Worm (Caenorhabditis elegans) whole organism, L4/young adult: Measurements from ENCODE around the gene fbxa-211.

Experiments
- W03F9.2 ChIP-seq: fragments of 150-350 bp; optimal IDR thresholded peaks from 2 replicates; lab custom pipeline; 2014; ENCODE audit warnings: missing biosample characterization, missing genetic modification characterization
- dao-5 ChIP-seq: sonication (generic microtip); optimal IDR thresholded peaks from 2 replicates; lab custom pipeline; 2016; ENCODE audit warnings: missing genotype, missing genetic modification characterization, moderate library complexity, missing compliant biosample characterization
- him-1 ChIP-seq: sonication (generic microtip); optimal IDR thresholded peaks from 2 replicates; lab custom pipeline; 2016; ENCODE audit warnings: missing genotype, missing genetic modification reagents, missing genetic modification characterization, missing compliant biosample characterization

Gene fbxa-211

ce11 chrV:18127192-18127591 is at the start of gene fbxa-211:
Gene fbxa-211, plus strand, starts transcription at chrV:18127519.
- TF ChIP-seq him-1 (tag; lab: Kevin White, UChicago) = no peak
- no peak for TF ChIP-seq dao-5 (tag; lab: Kevin White, UChicago)
- TF ChIP-seq W03F9.2 (tag; lab: Kevin White, UChicago) = no peak

DNA sequence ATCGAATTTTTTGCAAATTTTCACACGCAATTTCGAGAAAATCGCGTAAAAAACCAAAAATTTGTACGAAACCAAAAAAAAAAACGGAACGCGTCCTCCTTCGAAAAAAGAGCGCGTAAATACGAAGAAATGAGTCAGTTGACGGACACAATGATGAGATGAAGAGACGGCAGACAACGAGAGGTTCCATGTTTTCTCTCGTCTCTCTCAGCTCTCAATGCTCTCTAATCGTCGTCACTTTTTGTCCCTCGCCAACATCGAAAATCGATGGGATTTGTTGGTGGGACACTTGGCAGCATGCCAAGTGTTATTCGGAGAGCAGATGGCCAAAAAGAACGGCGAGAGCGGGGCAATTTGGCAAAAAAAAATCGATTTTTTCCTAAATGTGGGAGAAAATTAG is 48.2 kb upstream of the fbxa-211 start:
- TF ChIP-seq W03F9.2 (tag; lab: Kevin White, UChicago) (peak; percentile 6), dao-5 (tag; lab: Kevin White, UChicago) (no peak), him-1 (tag; lab: Kevin White, UChicago) (peak; percentile 2)

DNA sequence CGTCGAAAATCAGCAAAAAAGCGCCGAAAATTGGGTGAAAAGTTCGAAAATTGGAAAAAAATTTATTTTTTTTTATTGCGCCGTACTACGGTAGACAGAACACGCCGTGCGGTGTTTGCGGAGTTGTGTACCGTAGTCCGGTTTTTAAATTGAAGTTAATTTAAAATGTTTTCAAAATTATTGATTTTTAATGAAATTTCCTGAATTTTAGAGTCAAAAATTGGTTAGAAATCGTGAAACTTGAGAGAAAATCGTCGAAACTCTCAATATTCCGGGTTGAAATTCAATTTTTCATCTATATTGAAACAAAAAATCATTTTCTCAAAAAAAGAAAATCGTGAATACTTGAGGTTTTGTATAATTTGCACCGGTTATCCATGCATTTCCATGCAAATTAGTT is 45.5 kb upstream of the fbxa-211 start, which contains the start of gene nova-1:
Gene nova-1 (minus strand): TSS at position 101 of the 400 bp plus-strand sequence.
- TF ChIP-seq him-1 (tag; lab: Kevin White, UChicago) = no peak
- TF ChIP-seq W03F9.2 (tag; lab: Kevin White, UChicago) = no peak
- no peak for TF ChIP-seq dao-5 (tag; lab: Kevin White, UChicago)

DNA sequence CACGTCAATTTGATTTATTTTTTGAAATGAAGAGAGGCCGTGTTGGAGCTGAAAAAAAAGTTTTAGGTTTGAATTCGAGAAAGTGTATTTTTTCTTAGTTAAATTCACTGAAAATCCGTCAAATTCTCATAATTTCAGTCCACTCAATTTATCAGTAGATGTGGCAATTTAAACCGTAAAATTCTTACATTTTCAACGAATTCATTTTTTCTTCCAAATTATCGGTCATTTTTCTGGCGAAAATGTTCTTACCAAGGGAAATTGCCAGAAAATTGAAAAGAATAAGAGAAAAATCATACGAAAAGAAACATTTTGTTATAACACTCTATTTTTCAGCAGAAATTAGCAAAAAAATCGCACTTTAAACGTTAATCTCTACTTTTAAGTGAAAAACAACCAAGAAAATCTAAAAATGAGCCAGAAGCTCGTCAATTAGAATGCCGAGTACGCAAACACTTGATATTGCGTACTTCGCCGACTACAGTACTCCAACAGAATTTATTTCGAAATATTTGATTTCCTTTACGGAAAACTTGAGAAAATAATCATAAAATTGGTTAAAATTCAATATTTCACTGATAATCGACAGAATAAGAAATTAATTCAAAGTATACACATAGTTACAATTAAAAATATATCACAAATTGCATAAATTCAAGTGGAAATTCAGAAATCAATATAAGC is 42.0 kb upstream of the fbxa-211 start, which contains the start of gene fbxa-106:
Gene fbxa-106 (minus strand): TSS at position 51 of the 684 bp plus-strand sequence.
- TF ChIP-seq W03F9.2 (tag; lab: Kevin White, UChicago) (no peak), dao-5 (tag; lab: Kevin White, UChicago) (no peak), him-1 (tag; lab: Kevin White, UChicago) (no peak)

ce11 chrV:18086174-18086661 is 41.1 kb upstream of the fbxa-211 start, which contains the start of gene Y59A8B.12:
Gene Y59A8B.12, minus strand, starts transcription at chrV:18086224.
- TF ChIP-seq dao-5 (tag; lab: Kevin White, UChicago) (no peak), him-1 (tag; lab: Kevin White, UChicago) (no peak), W03F9.2 (tag; lab: Kevin White, UChicago) (no peak)

- TF ChIP-seq W03F9.2 (tag; lab: Kevin White, UChicago) (no peak), dao-5 (tag; lab: Kevin White, UChicago) (no peak), him-1 (tag; lab: Kevin White, UChicago) (no peak)
Measured at ce11 chrV:18086783-18087182, 40.5 kb upstream of the fbxa-211 start, which contains the start of gene slr-2. Gene slr-2, plus strand, starts transcription at chrV:18087123.

- TF ChIP-seq dao-5 (tag; lab: Kevin White, UChicago) = no peak
Measured at ce11 chrV:18091216-18091615, 36.1 kb upstream of the fbxa-211 start.

DNA sequence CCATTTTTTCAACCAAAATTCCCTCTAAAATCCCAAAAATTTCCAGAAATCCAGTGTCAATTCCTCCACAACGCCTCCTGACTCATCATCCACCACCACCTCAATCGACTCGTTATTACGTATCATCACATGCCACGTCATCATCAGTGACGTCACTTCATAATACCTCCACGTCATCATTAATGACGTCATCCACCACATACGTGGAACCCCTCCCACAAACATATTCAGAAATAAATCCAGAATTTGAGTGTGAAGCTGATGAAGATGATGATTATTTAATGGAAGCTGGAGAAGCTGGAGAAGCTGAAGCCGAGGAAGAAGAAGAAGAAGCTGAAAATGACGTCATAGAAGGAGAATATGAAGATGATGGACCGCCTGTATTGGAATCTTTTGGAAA is 33.4 kb upstream of the fbxa-211 start:
- no peak for TF ChIP-seq dao-5 (tag; lab: Kevin White, UChicago)
- no peak for TF ChIP-seq him-1 (tag; lab: Kevin White, UChicago)
- no peak for TF ChIP-seq W03F9.2 (tag; lab: Kevin White, UChicago)

- TF ChIP-seq W03F9.2 (tag; lab: Kevin White, UChicago) (no peak), dao-5 (tag; lab: Kevin White, UChicago) (no peak), him-1 (tag; lab: Kevin White, UChicago) (no peak)
Measured at ce11 chrV:18098387-18098786, 28.9 kb upstream of the fbxa-211 start, which contains the start of gene par-4. Gene par-4, plus strand, starts transcription at chrV:18098687.

DNA sequence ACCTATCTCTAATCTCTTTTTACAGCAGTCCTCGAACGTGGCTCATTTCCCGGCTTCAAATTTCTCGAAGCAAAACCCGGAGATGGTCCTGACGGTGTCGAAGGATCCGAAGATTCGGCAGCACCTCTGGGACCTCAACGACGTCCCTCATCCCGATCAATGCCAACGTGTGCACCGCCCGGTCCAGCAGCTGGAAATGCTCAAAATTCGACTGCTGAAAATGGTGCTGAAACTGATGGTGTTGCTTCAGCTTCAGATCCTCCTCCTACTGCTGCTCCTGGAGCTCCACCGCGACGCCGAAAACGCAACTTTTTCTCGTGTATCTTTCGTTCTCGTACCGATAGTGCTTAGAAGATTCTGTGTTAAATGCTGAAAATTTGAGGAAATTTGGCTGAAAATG is 21.3 kb upstream of the fbxa-211 start:
- TF ChIP-seq him-1 (tag; lab: Kevin White, UChicago) (no peak), dao-5 (tag; lab: Kevin White, UChicago) (no peak), W03F9.2 (tag; lab: Kevin White, UChicago) (no peak)

- TF ChIP-seq him-1 (tag; lab: Kevin White, UChicago) (no peak), dao-5 (tag; lab: Kevin White, UChicago) (no peak), W03F9.2 (tag; lab: Kevin White, UChicago) (no peak)
Measured at ce11 chrV:18107969-18108368, 19.4 kb upstream of the fbxa-211 start, which contains the start of gene Y37H2A.1. Gene Y37H2A.1, plus strand, starts transcription at chrV:18108269.

- no peak for TF ChIP-seq him-1 (tag; lab: Kevin White, UChicago)
- TF ChIP-seq W03F9.2 (tag; lab: Kevin White, UChicago) = no peak
- TF ChIP-seq dao-5 (tag; lab: Kevin White, UChicago) = no peak
Measured at ce11 chrV:18109449-18109848, 17.9 kb upstream of the fbxa-211 start.

DNA sequence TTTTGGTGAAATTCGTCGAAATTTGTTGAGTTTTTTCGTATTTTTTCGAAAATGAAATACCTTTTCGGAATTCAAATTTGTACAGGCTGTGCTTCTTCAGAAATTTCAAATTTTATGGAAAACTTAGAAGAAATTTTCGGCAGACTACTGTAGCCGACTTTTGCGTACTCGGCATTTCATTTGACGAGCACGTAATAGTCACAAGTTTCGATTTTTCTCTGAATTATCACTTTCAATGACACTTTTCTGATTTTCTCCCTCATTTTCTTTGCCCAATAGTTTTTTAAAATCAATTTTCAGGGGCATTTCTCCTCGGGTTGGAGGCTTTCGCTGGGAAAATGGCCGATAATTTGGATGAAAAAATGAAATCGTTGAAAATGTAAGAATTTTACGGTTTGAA is 3.7 kb upstream of the fbxa-211 start, which contains the start of gene fbxa-107:
Gene fbxa-107 (plus strand): TSS at position 301 of the 400 bp plus-strand sequence.
- no peak for TF ChIP-seq him-1 (tag; lab: Kevin White, UChicago)
- TF ChIP-seq W03F9.2 (tag; lab: Kevin White, UChicago) = no peak
- TF ChIP-seq dao-5 (tag; lab: Kevin White, UChicago) = no peak
